Worm (Caenorhabditis elegans): ENCODE results near the gene scl-23.

- TF ChIP-seq snpc-4 (tag; optimal IDR thresholded peaks at IDR 0.05) = no peak
- TF ChIP-seq fos-1 (tag; optimal IDR thresholded peaks at IDR 0.05) = no peak
- TF ChIP-seq blmp-1 (tag; optimal IDR thresholded peaks at IDR 0.05) = no peak
- no peak for TF ChIP-seq zag-1 (tag; optimal IDR thresholded peaks at IDR 0.05)
These were observed 7.6 kb downstream of the scl-23 start for ce11 chrIV:82309-82708.
